Worm (Caenorhabditis elegans): ENCODE measurements around the gene C54F6.17.

C54F6.17 gene

DNA sequence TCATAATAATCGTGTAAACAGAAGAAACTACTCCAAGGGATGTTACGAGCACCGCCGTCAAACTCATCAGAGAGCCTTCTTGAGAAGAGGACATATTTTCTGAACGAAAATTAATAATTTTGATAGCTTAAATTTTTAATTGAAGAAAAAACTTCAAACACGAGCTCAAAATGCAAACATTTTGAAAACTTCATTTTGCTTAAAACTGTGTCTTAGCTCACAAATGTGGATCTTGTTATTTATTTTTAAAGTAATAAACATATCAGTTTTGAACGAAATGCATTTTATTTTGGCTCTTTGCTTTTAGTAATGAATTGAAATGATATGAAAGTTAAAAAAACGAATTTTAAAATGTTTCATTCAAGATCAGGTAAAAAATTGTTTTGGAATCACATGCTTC, 39.7 kb upstream of the C54F6.17 start, which contains the start of gene srbc-7:
TSS of gene srbc-7 (minus strand) at position 101 of the 400 bp plus-strand sequence.
- TF ChIP-seq ceh-44 (GFP tag; IDR thresholded peaks at IDR 0.05) (no peak), madf-5 (GFP tag; IDR thresholded peaks at IDR 0.05) (no peak), ama-1 (optimal IDR thresholded peaks at IDR 0.05) (no peak), T26A8.4 (GFP tag; IDR thresholded peaks at IDR 0.05) (no peak), saeg-2 (GFP tag; IDR thresholded peaks at IDR 0.05) (no peak), tag-97 (GFP tag; IDR thresholded peaks at IDR 0.05) (no peak), ZK546.5 (tag; optimal IDR thresholded peaks at IDR 0.05) (no peak), mdl-1 (tag; optimal IDR thresholded peaks at IDR 0.05) (no peak), nhr-48 (tag; optimal IDR thresholded peaks at IDR 0.05) (no peak), lsy-2 (tag; optimal IDR thresholded peaks at IDR 0.05) (no peak), Y5F2A.4 (GFP tag; optimal IDR thresholded peaks at IDR 0.05) (no peak), F10B5.3 (tag; optimal IDR thresholded peaks at IDR 0.05) (no peak), spr-1 (tag; optimal IDR thresholded peaks at IDR 0.05) (no peak), ceh-20 (GFP tag; IDR thresholded peaks at IDR 0.05) (no peak), mxl-3 (GFP tag; optimal IDR thresholded peaks at IDR 0.05) (no peak), R02D3.7 (tag; optimal IDR thresholded peaks at IDR 0.05) (no peak), mxl-2 (GFP tag; conservative IDR thresholded peaks at IDR 0.05) (no peak), dmd-8 (GFP tag; IDR thresholded peaks at IDR 0.05) (no peak), hlh-30 (tag; optimal IDR thresholded peaks at IDR 0.05; ENCODE audit: insufficient read depth) (no peak)

DNA sequence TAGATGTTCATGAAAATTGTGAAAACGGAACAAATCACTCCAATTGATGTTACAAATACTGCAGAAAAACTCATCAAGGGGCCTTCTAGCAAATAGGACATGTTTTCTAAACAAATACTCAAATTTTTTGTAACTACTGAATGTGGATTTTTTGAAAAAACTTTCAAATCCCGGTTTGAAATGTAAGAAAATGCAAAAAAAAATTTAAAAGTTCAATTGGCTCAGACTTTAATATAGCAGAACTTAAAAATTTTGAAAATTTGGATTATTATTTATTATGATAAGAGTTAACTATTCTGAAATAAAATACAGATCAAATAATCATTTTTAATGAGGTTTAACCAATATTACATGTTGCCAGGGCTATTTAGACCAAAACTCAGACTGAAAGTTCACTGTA, 36.9 kb upstream of the C54F6.17 start, which contains the start of gene srbc-9:
TSS of gene srbc-9 (minus strand) at position 101 of the 400 bp plus-strand sequence.
- no peak for TF ChIP-seq tra-1 (GFP tag; IDR thresholded peaks at IDR 0.05)
- TF ChIP-seq D1046.2 (GFP tag; IDR thresholded peaks at IDR 0.05), result no peak
- no peak for TF ChIP-seq hif-1 (tag; optimal IDR thresholded peaks at IDR 0.05)
- no peak for TF ChIP-seq lsy-2 (tag; optimal IDR thresholded peaks at IDR 0.05)
- TF ChIP-seq lir-3 (tag; optimal IDR thresholded peaks at IDR 0.05), result no peak
- no peak for TF ChIP-seq lin-38 (GFP tag; IDR thresholded peaks at IDR 0.05)
- TF ChIP-seq madf-9 (GFP tag; conservative IDR thresholded peaks at IDR 0.05), result no peak
- no peak for TF ChIP-seq lin-29 (GFP tag; IDR thresholded peaks at IDR 0.05)
- TF ChIP-seq zip-2 (tag; optimal IDR thresholded peaks at IDR 0.05), result no peak
- no peak for TF ChIP-seq nhr-28 (tag; optimal IDR thresholded peaks at IDR 0.05)
- no peak for TF ChIP-seq nhr-77 (tag; optimal IDR thresholded peaks at IDR 0.05)

DNA sequence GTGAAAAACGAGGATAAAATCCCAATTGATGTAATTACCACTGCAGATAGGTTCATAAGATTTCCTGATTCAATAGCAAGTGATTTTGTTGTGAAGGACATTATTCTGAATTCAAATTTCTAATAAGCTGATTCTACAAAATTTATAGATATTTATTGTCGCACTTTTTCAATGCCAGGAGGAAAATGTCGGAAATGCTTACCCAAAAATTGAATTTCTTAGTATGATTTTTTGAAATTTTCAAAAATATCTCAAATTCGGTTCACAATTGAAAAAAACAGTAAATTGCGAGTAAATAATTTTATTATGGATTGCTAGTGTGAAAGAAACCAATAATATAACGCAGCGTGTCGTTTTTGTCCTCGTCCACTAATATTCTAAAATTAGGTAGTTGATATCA, 34.3 kb upstream of the C54F6.17 start, which contains the start of gene srbc-10:
TSS of gene srbc-10 (minus strand) at position 101 of the 400 bp plus-strand sequence.
- TF ChIP-seq spr-1 (tag; optimal IDR thresholded peaks at IDR 0.05) (no peak), mdl-1 (tag; optimal IDR thresholded peaks at IDR 0.05) (no peak), madf-9 (GFP tag; conservative IDR thresholded peaks at IDR 0.05) (no peak), tra-1 (GFP tag; IDR thresholded peaks at IDR 0.05) (no peak), unc-130 (GFP tag; optimal IDR thresholded peaks at IDR 0.05) (no peak), fos-1 (tag; optimal IDR thresholded peaks at IDR 0.05) (no peak), nhr-77 (tag; optimal IDR thresholded peaks at IDR 0.05) (no peak), daf-19 (GFP tag; conservative IDR thresholded peaks at IDR 0.05) (no peak)

DNA sequence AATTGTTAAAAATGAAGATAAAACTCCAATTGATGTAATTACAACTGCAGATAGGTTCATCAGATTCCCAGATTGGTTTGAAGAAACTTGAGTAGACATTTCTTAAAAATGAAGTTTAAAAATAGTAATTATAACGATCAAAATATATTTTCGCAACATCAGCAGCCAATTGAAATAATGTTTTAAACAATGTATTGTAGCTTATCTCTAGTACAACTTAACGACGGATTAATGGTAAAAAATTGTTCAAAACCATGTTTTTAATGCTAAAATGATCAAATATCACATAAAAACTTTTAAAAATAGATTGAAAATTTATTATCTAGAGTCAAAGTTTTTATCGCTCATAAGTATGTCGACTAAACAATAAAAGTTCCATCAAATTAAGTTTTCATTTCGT, 32.1 kb upstream of the C54F6.17 start, which contains the start of gene srbc-11:
TSS of gene srbc-11 (minus strand) at position 101 of the 400 bp plus-strand sequence.
- no peak for TF ChIP-seq arid-1 (GFP tag; conservative IDR thresholded peaks at IDR 0.05)
- TF ChIP-seq F37D6.2 (tag; optimal IDR thresholded peaks at IDR 0.05), result no peak
- TF ChIP-seq jun-1 (tag; optimal IDR thresholded peaks at IDR 0.05), result no peak
- no peak for TF ChIP-seq mdt-29 (GFP tag; IDR thresholded peaks at IDR 0.05)
- no peak for TF ChIP-seq daf-12 (tag; optimal IDR thresholded peaks at IDR 0.05)
- TF ChIP-seq ztf-11 (tag; optimal IDR thresholded peaks at IDR 0.05), result no peak
- no peak for TF ChIP-seq hlh-11 (tag; optimal IDR thresholded peaks at IDR 0.05)
- TF ChIP-seq dmd-6 (GFP tag; IDR thresholded peaks at IDR 0.05), result no peak

Measured in whole organism, L4 larva.